Worm (Caenorhabditis elegans) whole organism, mixed stage, embryonic: ENCODE measurements around the gene enee-1.

Source experiments
- M03D4.4 ChIP-seq: sonication (generic microtip); optimal IDR thresholded peaks from 2 replicates; lab custom pipeline; 2017; ENCODE audit warnings: mild to moderate bottlenecking, missing genetic modification characterization, missing compliant biosample characterization
- bed-3 ChIP-seq: fragments of 200-800 bp; sonication (Bioruptor generic); optimal IDR thresholded peaks from 3 replicates; lab custom pipeline; 2018; ENCODE audit warnings: mild to moderate bottlenecking, missing genetic modification characterization, moderate library complexity, missing compliant biosample characterization
- ceh-39 ChIP-seq: fragments of 150-350 bp; optimal IDR thresholded peaks from 2 replicates; lab custom pipeline; 2014; ENCODE audit warnings: missing biosample characterization, missing genetic modification characterization
- ceh-43 ChIP-seq: fragments of 200-800 bp; sonication (Bioruptor generic); optimal IDR thresholded peaks from 2 replicates; lab custom pipeline; 2018; ENCODE audit warnings: mild to moderate bottlenecking, missing genetic modification characterization, moderate library complexity, missing compliant biosample characterization
- ceh-83 ChIP-seq: fragments of 200-800 bp; sonication (Bioruptor generic); optimal IDR thresholded peaks from 2 replicates; lab custom pipeline; 2018; ENCODE audit warnings: mild to moderate bottlenecking, missing genetic modification characterization, missing compliant biosample characterization
- cnd-1 ChIP-seq: fragments of 200-800 bp; sonication (Bioruptor generic); optimal IDR thresholded peaks from 2 replicates; lab custom pipeline; 2018; ENCODE audit warnings: mild to moderate bottlenecking, missing genetic modification characterization, missing compliant biosample characterization
- drap-1 ChIP-seq: fragments of 200-800 bp; sonication (Bioruptor generic); optimal IDR thresholded peaks from 3 replicates; lab custom pipeline; 2018; ENCODE audit warnings: mild to moderate bottlenecking, missing genetic modification characterization, missing compliant biosample characterization
- elt-1 ChIP-seq: sonication (generic microtip); optimal IDR thresholded peaks from 2 replicates; lab custom pipeline; 2017; ENCODE audit warnings: missing genetic modification characterization, mild to moderate bottlenecking, missing compliant biosample characterization, antibody characterized with exemption, moderate library complexity, borderline replicate concordance; ENCODE audit not compliant: insufficient read depth
- elt-3 ChIP-seq: fragments of 150-350 bp; optimal IDR thresholded peaks from 2 replicates; lab custom pipeline; 2014; ENCODE audit warnings: missing biosample characterization, missing genetic modification characterization
- flh-1 ChIP-seq: fragments of 200-800 bp; sonication (Bioruptor generic); optimal IDR thresholded peaks from 2 replicates; lab custom pipeline; 2018; ENCODE audit warnings: mild to moderate bottlenecking, missing genetic modification characterization, moderate library complexity, missing compliant biosample characterization
- ham-2 ChIP-seq: fragments of 200-800 bp; sonication (Bioruptor generic); optimal IDR thresholded peaks from 2 replicates; lab custom pipeline; 2018; ENCODE audit warnings: mild to moderate bottlenecking, missing genetic modification characterization, missing compliant biosample characterization
- hlh-1 ChIP-seq: fragments of 150-350 bp; optimal IDR thresholded peaks from 2 replicates; lab custom pipeline; 2014; ENCODE audit warnings: missing biosample characterization, missing genetic modification reagents, missing genetic modification characterization
- lin-13 ChIP-seq: fragments of 150-350 bp; optimal IDR thresholded peaks from 2 replicates; lab custom pipeline; 2014; ENCODE audit warnings: missing biosample characterization, missing genetic modification characterization
- lin-32 ChIP-seq: fragments of 200-800 bp; sonication (Bioruptor generic); optimal IDR thresholded peaks from 2 replicates; lab custom pipeline; 2018; ENCODE audit warnings: mild to moderate bottlenecking, missing genetic modification characterization, missing compliant biosample characterization
- lsy-2 ChIP-seq: fragments of 150-350 bp; optimal IDR thresholded peaks from 2 replicates; lab custom pipeline; 2014; ENCODE audit warnings: missing biosample characterization, missing genetic modification characterization
- mab-5 ChIP-seq: fragments of 150-350 bp; optimal IDR thresholded peaks from 2 replicates; lab custom pipeline; 2014; ENCODE audit warnings: missing biosample characterization, missing genetic modification characterization
- mep-1 ChIP-seq: fragments of 150-350 bp; optimal IDR thresholded peaks from 2 replicates; lab custom pipeline; 2017; ENCODE audit warnings: missing biosample characterization, missing genetic modification reagents, missing genetic modification characterization, inconsistent platforms
- mls-2 ChIP-seq: sonication (generic microtip); optimal IDR thresholded peaks from 2 replicates; lab custom pipeline; 2016; ENCODE audit warnings: mild to moderate bottlenecking, missing genetic modification characterization, moderate library complexity, missing compliant biosample characterization
- nhr-2 ChIP-seq: fragments of 150-350 bp; optimal IDR thresholded peaks from 2 replicates; lab custom pipeline; 2014; ENCODE audit warnings: missing biosample characterization, missing genetic modification characterization
- nhr-28 ChIP-seq: fragments of 150-350 bp; optimal IDR thresholded peaks from 2 replicates; lab custom pipeline; 2014; ENCODE audit warnings: missing biosample characterization, missing genetic modification characterization
- nhr-76 ChIP-seq: sonication (generic microtip); optimal IDR thresholded peaks from 2 replicates; lab custom pipeline; 2017; ENCODE audit warnings: missing biosample characterization, missing genetic modification characterization
- pha-4 ChIP-seq: fragments of 150-350 bp; optimal IDR thresholded peaks from 2 replicates; lab custom pipeline; 2018; ENCODE audit warnings: missing biosample characterization, missing genetic modification reagents, missing genetic modification characterization
- sem-2 ChIP-seq: fragments of 200-800 bp; sonication (Bioruptor generic); optimal IDR thresholded peaks from 2 replicates; lab custom pipeline; 2018; ENCODE audit warnings: mild to moderate bottlenecking, missing genetic modification characterization, missing compliant biosample characterization
- snpc-4 ChIP-seq: fragments of 150-350 bp; optimal IDR thresholded peaks from 2 replicates; lab custom pipeline; 2014; ENCODE audit warnings: missing biosample characterization, missing genetic modification characterization
- sptf-1 ChIP-seq: sonication (generic microtip); optimal IDR thresholded peaks from 2 replicates; lab custom pipeline; 2017; ENCODE audit warnings: mild to moderate bottlenecking, missing genetic modification characterization, moderate library complexity, missing compliant biosample characterization
- tbx-8 ChIP-seq: fragments of 200-800 bp; sonication (Bioruptor generic); optimal IDR thresholded peaks from 2 replicates; lab custom pipeline; 2018; ENCODE audit warnings: mild to moderate bottlenecking, missing genetic modification characterization, moderate library complexity, missing compliant biosample characterization
- unc-120 ChIP-seq: sonication (generic microtip); optimal IDR thresholded peaks from 2 replicates; lab custom pipeline; 2017; ENCODE audit warnings: missing genetic modification characterization, missing compliant biosample characterization; ENCODE audit not compliant: poor library complexity, severe bottlenecking
- unc-39 ChIP-seq: fragments of 150-350 bp; optimal IDR thresholded peaks from 2 replicates; lab custom pipeline; 2014; ENCODE audit warnings: missing biosample characterization, missing genetic modification characterization
- unc-62 ChIP-seq: fragments of 150-350 bp; optimal IDR thresholded peaks from 2 replicates; lab custom pipeline; 2014; ENCODE audit warnings: missing biosample characterization, missing genetic modification reagents, missing genetic modification characterization
- zip-8 ChIP-seq: fragments of 150-350 bp; optimal IDR thresholded peaks from 2 replicates; lab custom pipeline; 2014; ENCODE audit warnings: missing biosample characterization, missing genetic modification characterization
- ztf-11 ChIP-seq: fragments of 150-350 bp; optimal IDR thresholded peaks from 2 replicates; lab custom pipeline; 2014; ENCODE audit warnings: missing biosample characterization, missing genetic modification characterization

Gene enee-1

DNA sequence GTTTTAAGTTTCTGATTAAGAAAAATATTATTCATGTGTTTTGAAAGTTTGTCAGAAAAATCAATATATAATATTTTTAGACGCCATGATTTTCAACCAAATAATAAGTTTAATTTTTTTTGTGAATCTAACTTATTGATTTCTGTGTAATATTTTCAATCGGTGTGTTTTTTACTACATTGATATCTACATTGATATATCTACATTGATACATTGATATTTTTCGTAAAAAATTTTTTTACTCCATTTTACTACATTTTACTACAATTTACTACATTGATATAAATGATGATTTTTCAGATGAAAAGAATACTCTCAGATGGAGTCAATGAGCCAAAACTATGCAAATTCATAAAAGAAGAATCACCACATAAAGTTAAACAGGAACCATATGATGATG lies 5.2 kb upstream of the enee-1 start, which contains the start of gene gmeb-1:
gmeb-1 (plus strand) TSS at position 301 of the 400 bp plus-strand sequence.
- TF ChIP-seq unc-39 (tag; lab: Kevin White, UChicago) (no peak), ceh-39 (tag; lab: Kevin White, UChicago) (no peak), mep-1 (no peak), M03D4.4 (no peak)

- TF ChIP-seq sem-2 (GFP tag; lab: Kevin White, UChicago): no peak
- no peak for TF ChIP-seq flh-1 (GFP tag; lab: Kevin White, UChicago)
- no peak for TF ChIP-seq mls-2
- TF ChIP-seq nhr-76: no peak
- TF ChIP-seq drap-1: no peak
- no peak for TF ChIP-seq ceh-39 (tag; lab: Kevin White, UChicago)
- TF ChIP-seq ceh-43 (GFP tag; lab: Kevin White, UChicago): no peak
- no peak for TF ChIP-seq mep-1
- TF ChIP-seq bed-3: no peak
- no peak for TF ChIP-seq ham-2 (GFP tag; lab: Kevin White, UChicago)
- no peak for TF ChIP-seq unc-120
- no peak for TF ChIP-seq elt-1 (tag; lab: Kevin White, UChicago)
- no peak for TF ChIP-seq M03D4.4
- no peak for TF ChIP-seq unc-62
These were observed 2.5 kb upstream of the enee-1 start for ce11 chrII:21953-22352.

- TF ChIP-seq ceh-39 (tag; lab: Kevin White, UChicago) (no peak), unc-62 (no peak), lin-32 (GFP tag; lab: Kevin White, UChicago) (no peak), nhr-2 (tag; lab: Kevin White, UChicago) (no peak)
These were observed 1.4 kb upstream of the enee-1 start, which contains the start of gene sqt-2 for ce11 chrII:23025-23424. Gene sqt-2 (plus strand): TSS chrII:23325.

DNA sequence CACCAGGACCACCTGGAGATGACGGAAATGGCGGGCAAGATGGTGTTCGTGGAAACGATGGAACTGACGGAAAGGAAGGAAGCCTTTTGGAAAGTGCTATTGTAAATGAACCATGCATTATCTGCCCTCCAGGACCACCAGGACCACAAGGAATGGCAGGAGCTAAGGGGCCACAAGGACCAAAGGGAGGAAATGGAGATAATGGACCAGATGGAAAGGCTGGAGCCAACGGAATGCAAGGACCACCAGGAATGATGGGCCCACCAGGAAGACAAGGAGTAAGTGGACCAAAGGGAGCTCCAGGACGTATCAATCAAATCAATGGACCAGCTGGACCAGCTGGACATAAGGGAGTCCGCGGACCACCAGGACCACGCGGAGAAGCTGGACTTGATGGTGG lies 727 bp upstream of the enee-1 start:
- TF ChIP-seq elt-1 (tag; lab: Kevin White, UChicago) (no peak), tbx-8 (GFP tag; lab: Kevin White, UChicago) (no peak), nhr-28 (tag; lab: Kevin White, UChicago) (no peak), ztf-11 (tag; lab: Kevin White, UChicago) (no peak), M03D4.4 (no peak), mab-5 (no peak), unc-39 (tag; lab: Kevin White, UChicago) (no peak), ham-2 (GFP tag; lab: Kevin White, UChicago) (no peak), hlh-1 (tag; lab: Kevin White, UChicago) (no peak), ceh-43 (GFP tag; lab: Kevin White, UChicago) (no peak), ceh-83 (no peak), mls-2 (no peak), ceh-39 (tag; lab: Kevin White, UChicago) (no peak), bed-3 (no peak), flh-1 (GFP tag; lab: Kevin White, UChicago) (no peak), lin-13 (tag; lab: Kevin White, UChicago) (no peak), unc-62 (no peak), lsy-2 (no peak)

- TF ChIP-seq nhr-2 (tag; lab: Kevin White, UChicago) (peak; percentile 95), lsy-2 (no peak), pha-4 (tag; lab: Kevin White, UChicago) (no peak), cnd-1 (no peak), elt-3 (no peak), nhr-28 (tag; lab: Kevin White, UChicago) (no peak), M03D4.4 (no peak), zip-8 (peak; percentile 32), snpc-4 (tag; lab: Kevin White, UChicago) (no peak), mab-5 (no peak)
- TF ChIP-seq, all 35 proteins: peak for 2
These were observed 3.8 kb downstream of the enee-1 start, which contains the start of gene F23F1.4 for ce11 chrII:28283-28682. Gene F23F1.4 (minus strand): TSS chrII:28423.

DNA sequence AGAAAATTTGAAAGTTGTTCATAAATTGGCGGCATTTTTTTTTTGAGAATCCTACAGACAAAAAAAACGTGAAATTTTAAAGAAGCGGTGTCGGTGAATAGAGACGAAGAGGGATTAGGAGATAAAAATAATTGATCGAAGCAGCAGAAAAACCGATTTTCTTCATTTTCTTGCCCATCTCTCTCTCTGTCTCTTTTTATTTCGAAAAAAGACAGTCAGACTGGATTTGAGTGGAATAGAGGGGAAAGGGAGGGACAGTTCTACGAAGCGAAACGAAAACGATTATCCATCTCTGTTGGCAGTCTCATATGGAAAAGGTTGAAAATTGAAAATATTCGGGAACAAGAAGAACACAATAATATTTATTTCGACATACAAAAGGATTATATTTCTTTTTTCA lies 5.1 kb downstream of the enee-1 start:
- TF ChIP-seq hlh-1 (tag; lab: Kevin White, UChicago) (no peak), flh-1 (GFP tag; lab: Kevin White, UChicago) (no peak), mls-2 (no peak), sptf-1 (tag; lab: Kevin White, UChicago) (no peak)
